Worm (Caenorhabditis elegans) whole organism, L1 larva: ENCODE data around the gene F53E10.5.
"Not testable (repeated sequence)": the region's sequence is repeated elsewhere in the genome, so short reads cannot be mapped to it uniquely, and the experiment has no call there.

Experiments
- C04F5.9 ChIP-seq: sonication (generic microtip); optimal IDR thresholded peaks from 2 replicates; lab custom pipeline; 2016; ENCODE audit warnings: missing genetic modification characterization, missing compliant biosample characterization
- F16B12.6 ChIP-seq: fragments of 150-350 bp; optimal IDR thresholded peaks from 2 replicates; lab custom pipeline; 2014; ENCODE audit warnings: missing biosample characterization, missing genetic modification characterization
- alr-1 ChIP-seq: fragments of 200-800 bp; sonication (Bioruptor generic); optimal IDR thresholded peaks from 2 replicates; lab custom pipeline; 2018; ENCODE audit warnings: borderline replicate concordance, mild to moderate bottlenecking, missing genetic modification characterization, missing compliant biosample characterization
- blmp-1 ChIP-seq: fragments of 150-350 bp; optimal IDR thresholded peaks from 2 replicates; lab custom pipeline; 2014; ENCODE audit warnings: missing biosample characterization, missing genetic modification characterization
- ceh-63 ChIP-seq: fragments of 200-800 bp; sonication (Bioruptor generic); optimal IDR thresholded peaks from 2 replicates; lab custom pipeline; 2018; ENCODE audit warnings: mild to moderate bottlenecking, missing genetic modification characterization, missing compliant biosample characterization
- ceh-88 ChIP-seq: fragments of 200-800 bp; sonication (Bioruptor generic); IDR thresholded peaks from 2 replicates; pipeline ENCODE4 v1.3.6; 2022; ENCODE audit warnings: missing genetic modification characterization, missing compliant biosample characterization
- ceh-90 ChIP-seq: sonication (generic microtip); optimal IDR thresholded peaks from 2 replicates; lab custom pipeline; 2016; ENCODE audit warnings: missing genetic modification characterization, missing compliant biosample characterization
- dpl-1 ChIP-seq, 3 experiments: fragments of 150-350 bp in 2 of 3; sonication (generic microtip) in 1 of 3; optimal IDR thresholded peaks; 2 replicates each; lab custom pipeline; 2014 to 2017; ENCODE audit warnings: missing biosample characterization in 3 of 3, missing genetic modification characterization in 3 of 3, missing genetic modification reagents in 3 of 3
- efl-1 ChIP-seq, 4 experiments: fragments of 150-350 bp; optimal IDR thresholded peaks in 3 of 4; peaks in 1 of 4; 1 replicate in 1 of 4; 2 replicates in 3 of 4; lab custom pipeline; 2014; ENCODE audit warnings: missing biosample characterization in 2 of 4, missing genetic modification characterization in 2 of 4, missing genetic modification reagents in 2 of 4
- fkh-10 ChIP-seq: sonication (generic microtip); optimal IDR thresholded peaks from 2 replicates; lab custom pipeline; 2017; ENCODE audit warnings: missing biosample characterization, missing genetic modification reagents, missing genetic modification characterization
- hpl-2 ChIP-seq: fragments of 150-350 bp; optimal IDR thresholded peaks from 2 replicates; lab custom pipeline; 2014; ENCODE audit warnings: missing biosample characterization, missing genetic modification reagents, missing genetic modification characterization
- irx-1 ChIP-seq: sonication (generic microtip); optimal IDR thresholded peaks from 2 replicates; lab custom pipeline; 2016; ENCODE audit warnings: missing genetic modification characterization, missing compliant biosample characterization
- jun-1 ChIP-seq: fragments of 150-350 bp; optimal IDR thresholded peaks from 2 replicates; lab custom pipeline; 2014; ENCODE audit warnings: missing biosample characterization, missing genetic modification reagents, missing genetic modification characterization
- lin-13 ChIP-seq: fragments of 150-350 bp; optimal IDR thresholded peaks from 2 replicates; lab custom pipeline; 2014; ENCODE audit warnings: missing biosample characterization, missing genetic modification reagents, missing genetic modification characterization
- lin-14 ChIP-seq: fragments of 200-800 bp; sonication (Bioruptor generic); optimal IDR thresholded peaks from 2 replicates; lab custom pipeline; 2018; ENCODE audit warnings: mild to moderate bottlenecking, missing genetic modification characterization, moderate library complexity, missing compliant biosample characterization
- lir-3 ChIP-seq: sonication (generic microtip); optimal IDR thresholded peaks from 2 replicates; lab custom pipeline; 2016; ENCODE audit warnings: mild to moderate bottlenecking, missing genetic modification characterization, moderate library complexity, missing compliant biosample characterization; ENCODE audit not compliant: poor library complexity
- mab-9 ChIP-seq: fragments of 200-800 bp; sonication (Bioruptor generic); IDR thresholded peaks from 2 replicates; pipeline ENCODE4 v1.3.6; 2022; ENCODE audit warnings: missing genetic modification reagents, missing genetic modification characterization, missing compliant biosample characterization
- mef-2 ChIP-seq: fragments of 150-350 bp; optimal IDR thresholded peaks from 2 replicates; lab custom pipeline; 2014; ENCODE audit warnings: missing biosample characterization, missing genetic modification characterization
- nhr-11 ChIP-seq: fragments of 150-350 bp; optimal IDR thresholded peaks from 2 replicates; lab custom pipeline; 2014; ENCODE audit warnings: missing biosample characterization, missing genetic modification characterization
- nhr-12 ChIP-seq: sonication (generic microtip); optimal IDR thresholded peaks from 2 replicates; lab custom pipeline; 2017; ENCODE audit warnings: missing biosample characterization, missing genetic modification characterization
- nhr-19 ChIP-seq: fragments of 200-800 bp; sonication (Bioruptor generic); conservative IDR thresholded peaks from 2 replicates; pipeline ENCODE4 v1.3.6; 2022; ENCODE audit warnings: missing genetic modification characterization, missing compliant biosample characterization
- nhr-20 ChIP-seq: sonication (generic microtip); optimal IDR thresholded peaks from 2 replicates; lab custom pipeline; 2016; ENCODE audit warnings: mild to moderate bottlenecking, missing genetic modification characterization, missing compliant biosample characterization
- nhr-237 ChIP-seq: fragments of 150-350 bp; optimal IDR thresholded peaks from 2 replicates; lab custom pipeline; 2014; ENCODE audit warnings: missing biosample characterization, missing genetic modification characterization
- nhr-47 ChIP-seq: sonication (generic microtip); optimal IDR thresholded peaks from 2 replicates; lab custom pipeline; 2016; ENCODE audit warnings: mild to moderate bottlenecking, missing genetic modification characterization, moderate library complexity, missing compliant biosample characterization
- nhr-84 ChIP-seq: sonication (generic microtip); optimal IDR thresholded peaks from 2 replicates; lab custom pipeline; 2017; ENCODE audit warnings: missing biosample characterization, missing genetic modification characterization
- nhr-85 ChIP-seq: sonication (generic microtip); peaks from one replicate; lab custom pipeline; 2016; ENCODE audit warnings: missing genetic modification characterization, inconsistent platforms, missing compliant biosample characterization
- nhr-90 ChIP-seq: sonication (generic microtip); optimal IDR thresholded peaks from 2 replicates; lab custom pipeline; 2016; ENCODE audit warnings: mild to moderate bottlenecking, missing genetic modification characterization, missing compliant biosample characterization; ENCODE audit not compliant: poor library complexity
- skn-1 ChIP-seq: fragments of 150-350 bp; optimal IDR thresholded peaks from 2 replicates; lab custom pipeline; 2014; ENCODE audit warnings: missing biosample characterization, missing genetic modification characterization
- sup-37 ChIP-seq: fragments of 200-800 bp; sonication (Bioruptor generic); optimal IDR thresholded peaks from 2 replicates; lab custom pipeline; 2018; ENCODE audit warnings: mild to moderate bottlenecking, missing genetic modification characterization, missing compliant biosample characterization
- tlp-1 ChIP-seq: fragments of 150-350 bp; optimal IDR thresholded peaks from 2 replicates; lab custom pipeline; 2014; ENCODE audit warnings: missing biosample characterization, missing genetic modification characterization
- xbp-1 ChIP-seq: sonication (generic microtip); optimal IDR thresholded peaks from 2 replicates; lab custom pipeline; 2016; ENCODE audit warnings: missing genetic modification characterization, missing compliant biosample characterization
- ztf-11 ChIP-seq, 2 experiments: sonication (generic microtip); optimal IDR thresholded peaks; 2 replicates each; lab custom pipeline; 2016 to 2017; ENCODE audit warnings: missing genetic modification characterization in 2 of 2, missing biosample characterization in 1 of 2, missing compliant biosample characterization in 1 of 2
- ztf-4 ChIP-seq: fragments of 150-350 bp; optimal IDR thresholded peaks from 2 replicates; lab custom pipeline; 2014; ENCODE audit warnings: missing biosample characterization, missing genetic modification characterization

The F53E10.5 gene

ce11 chrV:2638545-2638944, 39.8 kb upstream of the F53E10.5 start, which contains the start of gene W02H5.19 (continued):
- TF ChIP-seq nhr-90 (tag; lab: Kevin White, UChicago) = peak; percentile 97
- peak; percentile 87 for TF ChIP-seq ceh-63 (GFP tag; lab: Kevin White, UChicago)
- peak; percentile 45 for TF ChIP-seq F16B12.6 (tag; lab: Kevin White, UChicago)
- peak; percentile 20 for TF ChIP-seq ztf-4 (tag; lab: Kevin White, UChicago)
- TF ChIP-seq hpl-2 = no peak
- peak; percentile 94 to 98 (median 97) for TF ChIP-seq dpl-1 (GFP tag; optimal IDR thresholded peaks at IDR 0.05; lab: Kevin White, UChicago)
- peak; percentile 97 for TF ChIP-seq irx-1 (tag; lab: Kevin White, UChicago)
- no peak for TF ChIP-seq fkh-10 (GFP tag; lab: Kevin White, UChicago)
- TF ChIP-seq nhr-19 (GFP tag; lab: Robert Waterston, UW) = peak; percentile 89
- no peak for TF ChIP-seq lin-14 (GFP tag; lab: Kevin White, UChicago)
- peak; percentile 95 for TF ChIP-seq nhr-47 (tag; lab: Kevin White, UChicago)
- no peak for TF ChIP-seq alr-1 (tag; lab: Kevin White, UChicago)
- peak; percentile 61 for TF ChIP-seq blmp-1 (tag; lab: Kevin White, UChicago)
- no peak for TF ChIP-seq tlp-1 (tag; lab: Kevin White, UChicago)
- peak; percentile 69 for TF ChIP-seq skn-1
- no peak for TF ChIP-seq nhr-12 (tag; lab: Kevin White, UChicago)
- peak; percentile 97 to 98 for TF ChIP-seq efl-1 (optimal IDR thresholded peaks at IDR 0.05; lab: Kevin White, UChicago)
- TF ChIP-seq efl-1 (GFP tag; optimal IDR thresholded peaks at IDR 0.05 in 1 of 2; lab: Kevin White, UChicago) = peak; percentile 97 to 100
- no peak for TF ChIP-seq nhr-84 (tag; lab: Kevin White, UChicago)
- peak; percentile 96 for TF ChIP-seq nhr-85
- TF ChIP-seq ceh-90 (tag; lab: Kevin White, UChicago) = peak; percentile 96
- TF ChIP-seq lin-13 (GFP tag; lab: Kevin White, UChicago) = peak; percentile 67
- peak; percentile 90 for TF ChIP-seq C04F5.9
- peak; percentile 78 for TF ChIP-seq sup-37 (GFP tag; lab: Kevin White, UChicago)
- TF ChIP-seq nhr-11 = peak; percentile 43
- peak; percentile 82 for TF ChIP-seq mab-9 (GFP tag; lab: Robert Waterston, UW)
- TF ChIP-seq ztf-11 (tag; optimal IDR thresholded peaks at IDR 0.05; lab: Kevin White, UChicago) = peak in 1 of 2 experiments; percentile 98
- peak; percentile 94 for TF ChIP-seq xbp-1
- peak; percentile 94 for TF ChIP-seq nhr-20

ce11 chrV:2625360-2625759, 26.6 kb upstream of the F53E10.5 start, which contains the start of gene sknr-1:
Gene sknr-1, minus strand, starts transcription at chrV:2625460.
- TF ChIP-seq lir-3; ceh-88 (GFP tag; lab: Robert Waterston, UW); nhr-237 (tag; lab: Kevin White, UChicago): not testable (repeated sequence)
- TF ChIP-seq, all 84 proteins: peak for 0; not testable (repeated sequence) for 84

ce11 chrV:2623765-2624164, 25.0 kb upstream of the F53E10.5 start:
- TF ChIP-seq ztf-4 (tag; lab: Kevin White, UChicago) = no peak
- peak in 1 of 2 experiments; percentile 8 for TF ChIP-seq efl-1 (optimal IDR thresholded peaks at IDR 0.05; lab: Kevin White, UChicago)
- no peak for TF ChIP-seq efl-1 (GFP tag; optimal IDR thresholded peaks at IDR 0.05 in 1 of 2; lab: Kevin White, UChicago)

ce11 chrV:2621879-2622278, 23.1 kb upstream of the F53E10.5 start, which contains the start of gene srh-271:
Gene srh-271, minus strand, starts transcription at chrV:2621979.
- TF ChIP-seq lin-14 (GFP tag; lab: Kevin White, UChicago) (no peak), mef-2 (tag; lab: Kevin White, UChicago) (no peak), nhr-12 (tag; lab: Kevin White, UChicago) (no peak), xbp-1 (no peak), efl-1 (optimal IDR thresholded peaks at IDR 0.05; lab: Kevin White, UChicago) (no peak), efl-1 (GFP tag; optimal IDR thresholded peaks at IDR 0.05 in 1 of 2; lab: Kevin White, UChicago) (peak in 1 of 2 experiments; percentile 38), nhr-84 (tag; lab: Kevin White, UChicago) (no peak)

- no peak for TF ChIP-seq jun-1 (tag; lab: Kevin White, UChicago)
- TF ChIP-seq, all 84 proteins: peak for 0
Observed at ce11 chrV:2617499-2617898, 18.8 kb upstream of the F53E10.5 start.
